Fruit fly (Drosophila melanogaster) whole organism, embryonic: ENCODE results near the gene beag.

ENCODE experiments used
- Adf1 ChIP-seq: fragments of 200-800 bp; sonication (Bioruptor generic); IDR thresholded peaks from 2 replicates; pipeline ENCODE4 v1.3.6; 2022; ENCODE audit warnings: missing biosample characterization, missing genetic modification characterization
- Bdp1 ChIP-seq: fragments of 200-800 bp; sonication (Bioruptor generic); optimal IDR thresholded peaks from 3 replicates; lab custom pipeline; 2016; ENCODE audit warnings: missing biosample characterization, missing genetic modification characterization
- CG1024 ChIP-seq: fragments of 200-800 bp; sonication (Bioruptor generic); IDR thresholded peaks from 2 replicates; pipeline ENCODE4 v1.3.6; 2022; ENCODE audit warnings: missing biosample characterization, missing genetic modification characterization
- CG10979 ChIP-seq: fragments of 200-800 bp; sonication (Bioruptor generic); optimal IDR thresholded peaks from 2 replicates; lab custom pipeline; 2018; ENCODE audit warnings: missing biosample characterization, mild to moderate bottlenecking, missing genetic modification characterization, moderate library complexity
- CG11247 ChIP-seq: fragments of 200-800 bp; sonication (Bioruptor generic); IDR thresholded peaks from 2 replicates; pipeline ENCODE4 v1.3.6; 2022; ENCODE audit warnings: missing biosample characterization, missing genetic modification characterization
- CG15073 ChIP-seq: fragments of 200-800 bp; sonication (Bioruptor generic); optimal IDR thresholded peaks from 2 replicates; lab custom pipeline; 2016; ENCODE audit warnings: missing biosample characterization, missing genetic modification characterization
- CG1529 ChIP-seq: fragments of 200-800 bp; sonication (Bioruptor generic); optimal IDR thresholded peaks from 3 replicates; lab custom pipeline; 2018; ENCODE audit warnings: missing biosample characterization, missing genetic modification characterization
- CG17186 ChIP-seq: fragments of 200-800 bp; sonication (Bioruptor generic); optimal IDR thresholded peaks from 3 replicates; lab custom pipeline; 2017; ENCODE audit warnings: missing biosample characterization, missing genetic modification reagents, missing genetic modification characterization
- CG1792 ChIP-seq: fragments of 200-800 bp; sonication (Bioruptor generic); optimal IDR thresholded peaks from 2 replicates; lab custom pipeline; 2016; ENCODE audit warnings: missing biosample characterization, missing genetic modification characterization
- CG18476 ChIP-seq: fragments of 200-800 bp; sonication (Bioruptor generic); optimal IDR thresholded peaks from 2 replicates; lab custom pipeline; 2016; ENCODE audit warnings: missing biosample characterization, mild to moderate bottlenecking, missing genetic modification characterization
- CG18764 ChIP-seq: fragments of 200-800 bp; sonication (Bioruptor generic); optimal IDR thresholded peaks from 3 replicates; lab custom pipeline; 2016; ENCODE audit warnings: missing biosample characterization, missing genetic modification characterization
- CG2199 ChIP-seq: fragments of 200-800 bp; sonication (Bioruptor generic); IDR thresholded peaks from 3 replicates; pipeline ENCODE4 v1.3.6; 2022; ENCODE audit warnings: missing biosample characterization, missing genetic modification characterization
- CG32767 ChIP-seq: fragments of 200-800 bp; sonication (Bioruptor generic); IDR thresholded peaks from 2 replicates; pipeline ENCODE4 v1.3.6; 2022; ENCODE audit warnings: missing biosample characterization, missing genetic modification characterization
- CG4328 ChIP-seq: fragments of 200-800 bp; sonication (Bioruptor generic); optimal IDR thresholded peaks from 3 replicates; lab custom pipeline; 2017; ENCODE audit warnings: missing biosample characterization, missing genetic modification reagents, missing genetic modification characterization
- CG6254 ChIP-seq: fragments of 200-800 bp; sonication (Bioruptor generic); optimal IDR thresholded peaks from 3 replicates; lab custom pipeline; 2017; ENCODE audit warnings: mild to moderate bottlenecking, missing biosample characterization, missing genetic modification reagents, missing genetic modification characterization
- CG7963 ChIP-seq: fragments of 200-800 bp; sonication (Bioruptor generic); IDR thresholded peaks from 3 replicates; pipeline ENCODE4 v1.3.6; 2022; ENCODE audit warnings: missing biosample characterization, missing genetic modification characterization; ENCODE audit not compliant: partially characterized antibody
- CG8290 ChIP-seq, 3 experiments: fragments of 200-800 bp; sonication (Bioruptor generic); optimal IDR thresholded peaks; 2 replicates each; lab custom pipeline; 2016 to 2019; ENCODE audit warnings: missing biosample characterization in 3 of 3, missing genetic modification characterization in 3 of 3, mild to moderate bottlenecking in 2 of 3, moderate library complexity in 1 of 3
- Dip2 ChIP-seq: fragments of 200-800 bp; sonication (Bioruptor generic); IDR thresholded peaks from 2 replicates; pipeline ENCODE4 v1.3.6; 2022; ENCODE audit warnings: missing biosample characterization, missing genetic modification characterization
- Dip3 ChIP-seq: fragments of 200-800 bp; sonication (Bioruptor generic); optimal IDR thresholded peaks from 3 replicates; lab custom pipeline; 2016; ENCODE audit warnings: missing biosample characterization, missing genetic modification characterization
- Drgx ChIP-seq: fragments of 200-800 bp; sonication (Bioruptor generic); IDR thresholded peaks from 2 replicates; pipeline ENCODE4 v1.3.6; 2022; ENCODE audit warnings: missing biosample characterization, missing genetic modification characterization
- E2f1 ChIP-seq: fragments of 200-800 bp; sonication (Bioruptor generic); IDR thresholded peaks from 2 replicates; pipeline ENCODE4 v1.3.6; 2022; ENCODE audit warnings: missing biosample characterization, missing genetic modification characterization
- Fer1 ChIP-seq: fragments of 200-800 bp; sonication (Bioruptor generic); optimal IDR thresholded peaks from 2 replicates; lab custom pipeline; 2017; ENCODE audit warnings: missing biosample characterization, mild to moderate bottlenecking, missing genetic modification characterization
- Fer2 ChIP-seq: fragments of 200-800 bp; sonication (Bioruptor generic); optimal IDR thresholded peaks from 2 replicates; lab custom pipeline; 2018; ENCODE audit warnings: missing biosample characterization, mild to moderate bottlenecking, missing genetic modification characterization, moderate library complexity
- HLHmδ ChIP-seq: fragments of 200-800 bp; sonication (Bioruptor generic); optimal IDR thresholded peaks from 2 replicates; lab custom pipeline; 2018; ENCODE audit warnings: missing biosample characterization, mild to moderate bottlenecking, missing genetic modification characterization, moderate library complexity
- Hr78 ChIP-seq, 2 experiments: fragments of 200-800 bp in 1 of 2; fragments of >200 bp in 1 of 2; sonication (Bioruptor generic) in 1 of 2; optimal IDR thresholded peaks; 2 replicates each; lab custom pipeline; 2017 to 2019; ENCODE audit warnings: missing biosample characterization in 2 of 2, missing genetic modification characterization in 2 of 2, mild to moderate bottlenecking in 1 of 2, moderate library complexity in 1 of 2
- Poxn ChIP-seq: fragments of 200-800 bp; sonication (Bioruptor generic); IDR thresholded peaks from 2 replicates; pipeline ENCODE4 v1.3.6; 2022; ENCODE audit warnings: missing biosample characterization, missing genetic modification characterization
- Side ChIP-seq: fragments of 200-800 bp; sonication (Bioruptor generic); optimal IDR thresholded peaks from 2 replicates; lab custom pipeline; 2016; ENCODE audit warnings: missing biosample characterization, missing genetic modification characterization
- Sin3A ChIP-seq: fragments of >200 bp; optimal IDR thresholded peaks from 2 replicates; lab custom pipeline; 2018
- Xbp1 ChIP-seq: fragments of 200-800 bp; sonication (Bioruptor generic); optimal IDR thresholded peaks from 3 replicates; lab custom pipeline; 2016; ENCODE audit warnings: missing biosample characterization, mild to moderate bottlenecking, missing genetic modification characterization
- ac ChIP-seq: fragments of 200-800 bp; sonication (Bioruptor generic); optimal IDR thresholded peaks from 3 replicates; lab custom pipeline; 2017; ENCODE audit warnings: missing biosample characterization, mild to moderate bottlenecking, missing genetic modification characterization
- aop ChIP-seq: fragments of 200-800 bp; sonication (Bioruptor generic); IDR thresholded peaks from 2 replicates; pipeline ENCODE4 v1.3.6; 2022; ENCODE audit warnings: missing biosample characterization, missing genetic modification characterization
- bsh ChIP-seq, 2 experiments: fragments of 200-800 bp; sonication (Bioruptor generic); optimal IDR thresholded peaks; 2 replicates each; lab custom pipeline; 2017 to 2018; ENCODE audit warnings: mild to moderate bottlenecking in 2 of 2, missing biosample characterization in 2 of 2, missing genetic modification characterization in 2 of 2, moderate library complexity in 1 of 2
- dmrt99B ChIP-seq: fragments of 200-800 bp; sonication (Bioruptor generic); optimal IDR thresholded peaks from 2 replicates; lab custom pipeline; 2018; ENCODE audit warnings: missing biosample characterization, mild to moderate bottlenecking, missing genetic modification characterization, moderate library complexity
- exex ChIP-seq: fragments of 200-800 bp; sonication (Bioruptor generic); optimal IDR thresholded peaks from 4 replicates; lab custom pipeline; 2018; ENCODE audit warnings: missing biosample characterization, mild to moderate bottlenecking, missing genetic modification characterization, moderate library complexity
- h ChIP-seq: fragments of >200 bp; optimal IDR thresholded peaks from 2 replicates; lab custom pipeline; 2017
- hkb ChIP-seq, 2 experiments: fragments of 200-800 bp in 1 of 2; fragments of >200 bp in 1 of 2; sonication (Bioruptor generic) in 1 of 2; IDR thresholded peaks in 1 of 2; optimal IDR thresholded peaks in 1 of 2; 2 replicates each; pipeline versions ENCODE4 v1.3.6 to Lab custom; 2017 to 2022; ENCODE audit warnings: missing biosample characterization in 1 of 2, missing genetic modification characterization in 1 of 2
- ind ChIP-seq: fragments of 200-800 bp; sonication (Bioruptor generic); optimal IDR thresholded peaks from 3 replicates; lab custom pipeline; 2016; ENCODE audit warnings: missing biosample characterization, missing genetic modification characterization
- klu ChIP-seq: fragments of 200-800 bp; sonication (Bioruptor generic); IDR thresholded peaks from 2 replicates; pipeline ENCODE4 v1.3.6; 2022; ENCODE audit warnings: missing biosample characterization, missing genetic modification characterization
- knrl ChIP-seq: fragments of 200-800 bp; sonication (Bioruptor generic); IDR thresholded peaks from 3 replicates; pipeline ENCODE4 v1.3.6; 2022; ENCODE audit warnings: missing biosample characterization, missing genetic modification characterization; ENCODE audit not compliant: partially characterized antibody
- nom ChIP-seq: fragments of 200-800 bp; sonication (Bioruptor generic); optimal IDR thresholded peaks from 2 replicates; lab custom pipeline; 2017; ENCODE audit warnings: missing biosample characterization, missing genetic modification characterization, mild to moderate bottlenecking, moderate library complexity, missing genetic modification reagents
- ro ChIP-seq: fragments of 200-800 bp; sonication (Bioruptor generic); IDR thresholded peaks from 2 replicates; pipeline ENCODE4 v1.3.6; 2022; ENCODE audit warnings: missing biosample characterization, missing genetic modification characterization
- run ChIP-seq: fragments of 200-800 bp; sonication (Bioruptor generic); optimal IDR thresholded peaks from 3 replicates; lab custom pipeline; 2018; ENCODE audit warnings: missing biosample characterization, mild to moderate bottlenecking, missing genetic modification characterization
- slbo ChIP-seq: fragments of 200-800 bp; sonication (Bioruptor generic); IDR thresholded peaks from 2 replicates; pipeline ENCODE4 v1.3.6; 2022; ENCODE audit warnings: missing biosample characterization, missing genetic modification characterization
- sob ChIP-seq: fragments of 200-800 bp; sonication (Bioruptor generic); IDR thresholded peaks from 2 replicates; pipeline ENCODE4 v1.3.6; 2022; ENCODE audit warnings: missing biosample characterization, missing genetic modification characterization
- tll ChIP-seq, 2 experiments: fragments of 200-800 bp in 1 of 2; fragments of >200 bp in 1 of 2; sonication (Bioruptor generic) in 1 of 2; optimal IDR thresholded peaks; 2 replicates each; lab custom pipeline; 2017 to 2019; ENCODE audit warnings: missing biosample characterization in 2 of 2, missing genetic modification characterization in 2 of 2, mild to moderate bottlenecking in 1 of 2, moderate library complexity in 1 of 2
- tna ChIP-seq: fragments of 200-800 bp; sonication (Bioruptor generic); IDR thresholded peaks from 2 replicates; pipeline ENCODE4 v1.3.6; 2022; ENCODE audit warnings: missing biosample characterization, missing genetic modification characterization; ENCODE audit not compliant: partially characterized antibody
- tx ChIP-seq: fragments of 200-800 bp; sonication (Bioruptor generic); optimal IDR thresholded peaks from 2 replicates; lab custom pipeline; 2016; ENCODE audit warnings: missing biosample characterization, missing genetic modification characterization
- zen2 ChIP-seq: fragments of 200-800 bp; sonication (Bioruptor generic); IDR thresholded peaks from 3 replicates; pipeline ENCODE4 v1.3.6; 2022; ENCODE audit warnings: missing biosample characterization, missing genetic modification characterization; ENCODE audit not compliant: partially characterized antibody

The beag gene

DNA sequence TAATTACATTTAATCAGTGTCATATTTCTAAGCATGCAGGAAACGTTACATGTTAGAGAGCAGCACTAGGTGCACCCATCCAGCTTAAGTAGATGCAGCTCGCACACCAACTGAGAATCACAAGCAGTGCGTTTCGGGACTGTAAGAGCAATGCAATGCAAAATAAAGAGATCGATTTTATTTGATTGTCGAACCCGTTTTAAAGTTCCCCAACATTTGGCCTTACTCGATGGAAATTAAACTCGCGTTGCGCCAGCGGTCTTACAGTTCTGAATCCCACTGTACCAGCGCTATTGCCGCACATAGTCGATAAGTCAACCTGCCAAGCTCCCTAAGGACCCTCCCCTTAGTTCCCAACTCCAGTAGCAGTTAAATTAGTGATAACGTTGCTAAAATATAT is 2.1 kb downstream of the beag start (continued):
- TF ChIP-seq CG10979 (tag; lab: Kevin White, UChicago) = peak; percentile 0
- TF ChIP-seq ind (GFP tag; lab: Kevin White, UChicago) = peak; percentile 1
- TF ChIP-seq knrl (GFP tag; lab: Robert Waterston, UW) = no peak
- peak; percentile 22; the same call in 1 of the 2 replicates for TF ChIP-seq slbo (GFP tag; lab: Robert Waterston, UW)
- TF ChIP-seq hkb (optimal IDR thresholded peaks at IDR 0.05; lab: Kevin White, UChicago) = no peak
- TF ChIP-seq hkb (GFP tag; IDR thresholded peaks at IDR 0.05; lab: Robert Waterston, UW) = peak; percentile 18; the same call in 1 of the 2 replicates
- no peak for TF ChIP-seq Fer1
- no peak for TF ChIP-seq Sin3A (lab: Kevin White, UChicago)
- TF ChIP-seq ro (GFP tag; lab: Robert Waterston, UW) = no peak
- TF ChIP-seq Drgx (GFP tag; lab: Robert Waterston, UW) = peak; percentile 66
- no peak for TF ChIP-seq CG6254 (GFP tag; lab: Kevin White, UChicago)
- TF ChIP-seq klu (GFP tag; lab: Robert Waterston, UW) = no peak
- TF ChIP-seq tna = no peak
- no peak for TF ChIP-seq nom (GFP tag; lab: Kevin White, UChicago)
- no peak for TF ChIP-seq CG8290 (GFP tag; optimal IDR thresholded peaks at IDR 0.05; lab: Kevin White, UChicago)
- peak in 1 of 2 experiments; percentile 7 for TF ChIP-seq CG8290 (tag; optimal IDR thresholded peaks at IDR 0.05; lab: Kevin White, UChicago)
- TF ChIP-seq sob (GFP tag; lab: Robert Waterston, UW) = peak; percentile 52; the same call in 1 of the 2 replicates
- no peak for TF ChIP-seq Bdp1 (GFP tag; lab: Kevin White, UChicago)

- peak; percentile 39 for TF ChIP-seq tx (GFP tag; lab: Kevin White, UChicago)
- TF ChIP-seq CG15073 (GFP tag; lab: Kevin White, UChicago) = no peak
- peak; percentile 28 for TF ChIP-seq CG1792
- TF ChIP-seq CG11247 (GFP tag; lab: Robert Waterston, UW) = no peak
- peak in 1 of 2 experiments; percentile 97 for TF ChIP-seq Hr78 (GFP tag; optimal IDR thresholded peaks at IDR 0.05; lab: Kevin White, UChicago)
- peak; percentile 51 for TF ChIP-seq CG17186 (GFP tag; lab: Kevin White, UChicago)
- TF ChIP-seq h (lab: Kevin White, UChicago) = no peak
- peak; percentile 95 for TF ChIP-seq CG1529
- no peak for TF ChIP-seq zen2 (GFP tag; lab: Robert Waterston, UW)
- TF ChIP-seq bsh (GFP tag; optimal IDR thresholded peaks at IDR 0.05; lab: Kevin White, UChicago) = peak; percentile 87 to 98
- TF ChIP-seq dmrt99B (tag; lab: Kevin White, UChicago) = peak; percentile 98
- TF ChIP-seq run (tag; lab: Kevin White, UChicago) = peak; percentile 98
- TF ChIP-seq Fer2 (tag; lab: Kevin White, UChicago) = peak; percentile 97
- peak; percentile 58 for TF ChIP-seq Dip3 (GFP tag; lab: Kevin White, UChicago)
- no peak for TF ChIP-seq CG2199 (GFP tag; lab: Robert Waterston, UW)
- peak in 1 of 2 experiments; percentile 72 for TF ChIP-seq tll (GFP tag; optimal IDR thresholded peaks at IDR 0.05; lab: Kevin White, UChicago)
- TF ChIP-seq Dip2 (GFP tag; lab: Robert Waterston, UW) = no peak
- peak; percentile 99 for TF ChIP-seq exex (tag; lab: Kevin White, UChicago)
- no peak for TF ChIP-seq CG7963 (GFP tag; lab: Robert Waterston, UW)
- peak; percentile 66 for TF ChIP-seq Side (GFP tag; lab: Kevin White, UChicago)
- peak; percentile 98 for TF ChIP-seq HLHmδ (GFP tag; lab: Kevin White, UChicago)
- TF ChIP-seq ac (GFP tag; lab: Kevin White, UChicago) = peak; percentile 75
- TF ChIP-seq aop (GFP tag; lab: Robert Waterston, UW) = no peak
- TF ChIP-seq CG18764 (GFP tag; lab: Kevin White, UChicago) = peak; percentile 93
- no peak for TF ChIP-seq Poxn (GFP tag; lab: Robert Waterston, UW)
- TF ChIP-seq Adf1 (GFP tag; lab: Robert Waterston, UW) = no peak
- peak; percentile 94 for TF ChIP-seq Xbp1
- TF ChIP-seq CG1024 (GFP tag; lab: Robert Waterston, UW) = no peak
- no peak for TF ChIP-seq CG32767
- TF ChIP-seq CG18476 (GFP tag; lab: Kevin White, UChicago) = peak; percentile 90
- TF ChIP-seq E2f1 (GFP tag; lab: Robert Waterston, UW) = no peak
- peak; percentile 98 for TF ChIP-seq CG4328
Measured at dm6 chr3R:9057398-9058058, 7.3 kb downstream of the beag start.
